Worm (Caenorhabditis elegans): ENCODE measurements around the gene gly-8.
A peak's percentile ranks its signal among the peaks of the same experiment; 100 is the strongest.

Gene gly-8

ce11 chrIII:11657185-11657817, 32.3 kb downstream of the gly-8 start, which contains the start of gene crh-1 (continued):
- TF ChIP-seq arid-1 (GFP tag; conservative IDR thresholded peaks at IDR 0.05) (no peak), nhr-102 (tag; optimal IDR thresholded peaks at IDR 0.05) (peak; percentile 63), nhr-111 (GFP tag; optimal IDR thresholded peaks at IDR 0.05) (no peak), ceh-32 (tag; optimal IDR thresholded peaks at IDR 0.05; ENCODE audit: poor library complexity) (no peak), nhr-11 (tag; optimal IDR thresholded peaks at IDR 0.05) (no peak), daf-8 (GFP tag; IDR thresholded peaks at IDR 0.05) (no peak), F37D6.2 (tag; optimal IDR thresholded peaks at IDR 0.05) (no peak), lin-29 (GFP tag; IDR thresholded peaks at IDR 0.05) (no peak), dmd-9 (GFP tag; IDR thresholded peaks at IDR 0.05) (0 out of 2 replicates have a peak, but pooled peaks have one; percentile 58), ceh-44 (GFP tag; IDR thresholded peaks at IDR 0.05) (no peak), spr-1 (tag; optimal IDR thresholded peaks at IDR 0.05) (peak; percentile 45), zip-11 (GFP tag; IDR thresholded peaks at IDR 0.05) (no peak), sdz-12 (GFP tag; optimal IDR thresholded peaks at IDR 0.05) (no peak), rbr-2 (tag; optimal IDR thresholded peaks at IDR 0.05) (peak; percentile 61), dve-1 (tag; optimal IDR thresholded peaks at IDR 0.05; ENCODE audit: insufficient read depth) (peak; percentile 83), Y48G9A.11 (GFP tag; IDR thresholded peaks at IDR 0.05) (no peak), unc-62 (GFP tag; optimal IDR thresholded peaks at IDR 0.05 in 1 of 2) (peak in 1 of 2 experiments; percentile 10), unc-62 (tag; optimal IDR thresholded peaks at IDR 0.05) (no peak), egl-43 (GFP tag; IDR thresholded peaks at IDR 0.05) (no peak), F26F4.8 (GFP tag; conservative IDR thresholded peaks at IDR 0.05) (no peak), zip-2 (tag; optimal IDR thresholded peaks at IDR 0.05) (no peak), ZK546.5 (tag; optimal IDR thresholded peaks at IDR 0.05) (no peak), zfp-2 (tag; optimal IDR thresholded peaks at IDR 0.05) (no peak), nhr-41 (GFP tag; IDR thresholded peaks at IDR 0.05) (no peak), mdt-29 (GFP tag; IDR thresholded peaks at IDR 0.05) (no peak), mxl-2 (GFP tag; conservative IDR thresholded peaks at IDR 0.05) (no peak), Y5F2A.4 (GFP tag; optimal IDR thresholded peaks at IDR 0.05) (no peak), fos-1 (tag; optimal IDR thresholded peaks at IDR 0.05) (no peak), egl-27 (tag; optimal IDR thresholded peaks at IDR 0.05) (no peak), set-16 (GFP tag; IDR thresholded peaks at IDR 0.05) (no peak), lin-1 (GFP tag; IDR thresholded peaks at IDR 0.05) (no peak), pqm-1 (tag; optimal IDR thresholded peaks at IDR 0.05) (no peak), dmd-8 (GFP tag; IDR thresholded peaks at IDR 0.05) (no peak), lin-15B (tag; optimal IDR thresholded peaks at IDR 0.05) (no peak), nhr-76 (tag; optimal IDR thresholded peaks at IDR 0.05) (no peak), daf-19 (GFP tag; conservative IDR thresholded peaks at IDR 0.05) (no peak), saeg-2 (GFP tag; IDR thresholded peaks at IDR 0.05) (no peak), lin-39 (tag; optimal IDR thresholded peaks at IDR 0.05) (no peak), D1046.2 (GFP tag; IDR thresholded peaks at IDR 0.05) (no peak), madf-5 (GFP tag; IDR thresholded peaks at IDR 0.05) (no peak), lsy-2 (tag; optimal IDR thresholded peaks at IDR 0.05) (peak in 1 of 2 experiments; percentile 85), fkh-10 (GFP tag; optimal IDR thresholded peaks at IDR 0.05) (no peak), lim-7 (GFP tag; IDR thresholded peaks at IDR 0.05) (no peak), jun-1 (tag; optimal IDR thresholded peaks at IDR 0.05) (no peak), attf-4 (tag; optimal IDR thresholded peaks at IDR 0.05) (no peak), aly-2 (tag; optimal IDR thresholded peaks at IDR 0.05) (no peak), unc-39 (tag; optimal IDR thresholded peaks at IDR 0.05) (no peak), F44E2.7 (GFP tag; IDR thresholded peaks at IDR 0.05) (no peak), lin-38 (GFP tag; IDR thresholded peaks at IDR 0.05) (peak; percentile 77), F10B5.3 (tag; optimal IDR thresholded peaks at IDR 0.05) (no peak), mdl-1 (tag; optimal IDR thresholded peaks at IDR 0.05) (peak in 1 of 2 experiments; percentile 62), ceh-62 (tag; optimal IDR thresholded peaks at IDR 0.05) (no peak)

Measured in whole organism, L4 larva.